Worm (Caenorhabditis elegans) whole organism, mixed stage, embryonic: ENCODE measurements around the gene H40L08.9.

ENCODE experiments used
- M03D4.4 ChIP-seq: sonication (generic microtip); optimal IDR thresholded peaks from 2 replicates; lab custom pipeline; 2017; ENCODE audit warnings: mild to moderate bottlenecking, missing genetic modification characterization, missing compliant biosample characterization
- blmp-1 ChIP-seq: fragments of 150-350 bp; optimal IDR thresholded peaks from 2 replicates; lab custom pipeline; 2014; ENCODE audit warnings: missing biosample characterization, missing genetic modification characterization
- ceh-39 ChIP-seq: fragments of 150-350 bp; optimal IDR thresholded peaks from 2 replicates; lab custom pipeline; 2014; ENCODE audit warnings: missing biosample characterization, missing genetic modification characterization
- ceh-43 ChIP-seq: fragments of 200-800 bp; sonication (Bioruptor generic); optimal IDR thresholded peaks from 2 replicates; lab custom pipeline; 2018; ENCODE audit warnings: mild to moderate bottlenecking, missing genetic modification characterization, moderate library complexity, missing compliant biosample characterization
- ceh-83 ChIP-seq: fragments of 200-800 bp; sonication (Bioruptor generic); optimal IDR thresholded peaks from 2 replicates; lab custom pipeline; 2018; ENCODE audit warnings: mild to moderate bottlenecking, missing genetic modification characterization, missing compliant biosample characterization
- ces-1 ChIP-seq: fragments of 150-350 bp; optimal IDR thresholded peaks from 2 replicates; lab custom pipeline; 2014; ENCODE audit warnings: missing biosample characterization, missing genetic modification reagents, missing genetic modification characterization
- cnd-1 ChIP-seq: fragments of 200-800 bp; sonication (Bioruptor generic); optimal IDR thresholded peaks from 2 replicates; lab custom pipeline; 2018; ENCODE audit warnings: mild to moderate bottlenecking, missing genetic modification characterization, missing compliant biosample characterization
- drap-1 ChIP-seq: fragments of 200-800 bp; sonication (Bioruptor generic); optimal IDR thresholded peaks from 3 replicates; lab custom pipeline; 2018; ENCODE audit warnings: mild to moderate bottlenecking, missing genetic modification characterization, missing compliant biosample characterization
- elt-1 ChIP-seq: sonication (generic microtip); optimal IDR thresholded peaks from 2 replicates; lab custom pipeline; 2017; ENCODE audit warnings: missing genetic modification characterization, mild to moderate bottlenecking, missing compliant biosample characterization, antibody characterized with exemption, moderate library complexity, borderline replicate concordance; ENCODE audit not compliant: insufficient read depth
- flh-1 ChIP-seq: fragments of 200-800 bp; sonication (Bioruptor generic); optimal IDR thresholded peaks from 2 replicates; lab custom pipeline; 2018; ENCODE audit warnings: mild to moderate bottlenecking, missing genetic modification characterization, moderate library complexity, missing compliant biosample characterization
- ham-2 ChIP-seq: fragments of 200-800 bp; sonication (Bioruptor generic); optimal IDR thresholded peaks from 2 replicates; lab custom pipeline; 2018; ENCODE audit warnings: mild to moderate bottlenecking, missing genetic modification characterization, missing compliant biosample characterization
- hlh-1 ChIP-seq: fragments of 150-350 bp; optimal IDR thresholded peaks from 2 replicates; lab custom pipeline; 2014; ENCODE audit warnings: missing biosample characterization, missing genetic modification reagents, missing genetic modification characterization
- lin-13 ChIP-seq: fragments of 150-350 bp; optimal IDR thresholded peaks from 2 replicates; lab custom pipeline; 2014; ENCODE audit warnings: missing biosample characterization, missing genetic modification characterization
- lin-32 ChIP-seq: fragments of 200-800 bp; sonication (Bioruptor generic); optimal IDR thresholded peaks from 2 replicates; lab custom pipeline; 2018; ENCODE audit warnings: mild to moderate bottlenecking, missing genetic modification characterization, missing compliant biosample characterization
- lsy-2 ChIP-seq: fragments of 150-350 bp; optimal IDR thresholded peaks from 2 replicates; lab custom pipeline; 2014; ENCODE audit warnings: missing biosample characterization, missing genetic modification characterization
- mep-1 ChIP-seq: fragments of 150-350 bp; optimal IDR thresholded peaks from 2 replicates; lab custom pipeline; 2017; ENCODE audit warnings: missing biosample characterization, missing genetic modification reagents, missing genetic modification characterization, inconsistent platforms
- mls-2 ChIP-seq: sonication (generic microtip); optimal IDR thresholded peaks from 2 replicates; lab custom pipeline; 2016; ENCODE audit warnings: mild to moderate bottlenecking, missing genetic modification characterization, moderate library complexity, missing compliant biosample characterization
- nhr-12 ChIP-seq: fragments of 150-350 bp; optimal IDR thresholded peaks from 2 replicates; lab custom pipeline; 2014; ENCODE audit warnings: missing biosample characterization, missing genetic modification characterization
- nhr-2 ChIP-seq: fragments of 150-350 bp; optimal IDR thresholded peaks from 2 replicates; lab custom pipeline; 2014; ENCODE audit warnings: missing biosample characterization, missing genetic modification characterization
- nhr-237 ChIP-seq: fragments of 150-350 bp; optimal IDR thresholded peaks from 2 replicates; lab custom pipeline; 2014; ENCODE audit warnings: missing biosample characterization, missing genetic modification characterization
- nhr-76 ChIP-seq: sonication (generic microtip); optimal IDR thresholded peaks from 2 replicates; lab custom pipeline; 2017; ENCODE audit warnings: missing biosample characterization, missing genetic modification characterization
- sem-2 ChIP-seq: fragments of 200-800 bp; sonication (Bioruptor generic); optimal IDR thresholded peaks from 2 replicates; lab custom pipeline; 2018; ENCODE audit warnings: mild to moderate bottlenecking, missing genetic modification characterization, missing compliant biosample characterization
- snpc-4 ChIP-seq: fragments of 150-350 bp; optimal IDR thresholded peaks from 2 replicates; lab custom pipeline; 2014; ENCODE audit warnings: missing biosample characterization, missing genetic modification characterization
- sptf-1 ChIP-seq: sonication (generic microtip); optimal IDR thresholded peaks from 2 replicates; lab custom pipeline; 2017; ENCODE audit warnings: mild to moderate bottlenecking, missing genetic modification characterization, moderate library complexity, missing compliant biosample characterization
- tbx-8 ChIP-seq: fragments of 200-800 bp; sonication (Bioruptor generic); optimal IDR thresholded peaks from 2 replicates; lab custom pipeline; 2018; ENCODE audit warnings: mild to moderate bottlenecking, missing genetic modification characterization, moderate library complexity, missing compliant biosample characterization
- unc-120 ChIP-seq: sonication (generic microtip); optimal IDR thresholded peaks from 2 replicates; lab custom pipeline; 2017; ENCODE audit warnings: missing genetic modification characterization, missing compliant biosample characterization; ENCODE audit not compliant: poor library complexity, severe bottlenecking
- unc-39 ChIP-seq: fragments of 150-350 bp; optimal IDR thresholded peaks from 2 replicates; lab custom pipeline; 2014; ENCODE audit warnings: missing biosample characterization, missing genetic modification characterization
- unc-62 ChIP-seq: fragments of 150-350 bp; optimal IDR thresholded peaks from 2 replicates; lab custom pipeline; 2014; ENCODE audit warnings: missing biosample characterization, missing genetic modification reagents, missing genetic modification characterization
- zip-8 ChIP-seq: fragments of 150-350 bp; optimal IDR thresholded peaks from 2 replicates; lab custom pipeline; 2014; ENCODE audit warnings: missing biosample characterization, missing genetic modification characterization
- ztf-11 ChIP-seq: fragments of 150-350 bp; optimal IDR thresholded peaks from 2 replicates; lab custom pipeline; 2014; ENCODE audit warnings: missing biosample characterization, missing genetic modification characterization

Gene H40L08.9

DNA sequence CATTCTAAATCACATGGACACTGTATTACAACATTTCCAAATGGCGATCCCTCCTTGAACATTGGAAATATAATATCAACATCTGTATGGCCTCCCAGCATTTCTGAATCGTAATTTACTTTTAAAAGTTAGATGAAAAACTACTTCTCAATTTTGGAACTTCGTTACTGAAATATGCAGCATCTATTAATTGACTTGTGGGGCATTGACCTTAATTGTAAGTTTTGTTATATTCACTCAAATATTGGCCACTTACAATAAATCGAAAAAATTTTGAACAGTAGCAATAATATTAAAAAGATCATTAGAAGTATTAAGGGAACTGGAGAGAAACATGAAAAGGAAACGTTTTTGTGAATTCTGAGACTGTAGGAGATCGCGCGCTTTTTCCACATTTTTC is 7.0 kb downstream of the H40L08.9 start, which contains the start of gene mam-6:
mam-6 (minus strand) TSS at position 101 of the 400 bp plus-strand sequence.
- no peak for TF ChIP-seq sem-2
- TF ChIP-seq nhr-2 (tag; lab: Kevin White, UChicago), result no peak
- no peak for TF ChIP-seq unc-39 (tag; lab: Kevin White, UChicago)
- TF ChIP-seq elt-1, result no peak
- TF ChIP-seq lsy-2 (tag; lab: Kevin White, UChicago), result no peak
- TF ChIP-seq ceh-83, result no peak
- TF ChIP-seq nhr-237 (tag; lab: Kevin White, UChicago), result no peak
- no peak for TF ChIP-seq cnd-1 (tag; lab: Kevin White, UChicago)
- TF ChIP-seq drap-1 (GFP tag; lab: Kevin White, UChicago), result no peak
- TF ChIP-seq sptf-1 (tag; lab: Kevin White, UChicago), result no peak
- TF ChIP-seq ces-1 (GFP tag; lab: Kevin White, UChicago), result no peak
- TF ChIP-seq ztf-11 (tag; lab: Kevin White, UChicago), result no peak
- no peak for TF ChIP-seq flh-1 (GFP tag; lab: Kevin White, UChicago)

DNA sequence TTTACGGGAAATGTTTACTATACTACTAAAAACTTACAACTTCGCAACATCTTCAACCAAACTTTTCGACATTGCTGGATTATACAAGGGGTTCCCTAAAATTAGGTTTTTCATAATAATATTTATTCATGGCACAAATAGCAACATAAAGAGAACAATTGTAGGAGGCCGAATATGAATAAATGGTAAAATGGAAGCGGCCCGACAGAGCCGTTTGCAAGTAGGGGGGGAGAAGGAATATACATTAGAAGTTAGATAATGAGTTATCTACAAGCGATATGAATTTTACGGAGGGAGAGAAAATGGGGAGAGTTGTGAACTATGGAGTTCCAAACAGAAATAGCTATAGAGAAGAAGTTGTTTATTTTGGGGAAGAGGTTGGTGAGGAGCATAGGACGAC is 16.0 kb downstream of the H40L08.9 start, which contains the start of gene fbxa-96:
fbxa-96 (minus strand) TSS at position 101 of the 400 bp plus-strand sequence.
- TF ChIP-seq ceh-39 (tag; lab: Kevin White, UChicago) (no peak), lsy-2 (tag; lab: Kevin White, UChicago) (no peak), tbx-8 (GFP tag; lab: Kevin White, UChicago) (no peak), unc-39 (tag; lab: Kevin White, UChicago) (no peak), ham-2 (GFP tag; lab: Kevin White, UChicago) (no peak), hlh-1 (no peak), elt-1 (no peak), M03D4.4 (tag; lab: Kevin White, UChicago) (no peak), lin-32 (no peak), ces-1 (GFP tag; lab: Kevin White, UChicago) (no peak), mep-1 (tag; lab: Kevin White, UChicago) (no peak), sem-2 (no peak), nhr-12 (tag; lab: Kevin White, UChicago) (no peak), drap-1 (GFP tag; lab: Kevin White, UChicago) (no peak), ceh-83 (no peak), snpc-4 (tag; lab: Kevin White, UChicago) (no peak)

DNA sequence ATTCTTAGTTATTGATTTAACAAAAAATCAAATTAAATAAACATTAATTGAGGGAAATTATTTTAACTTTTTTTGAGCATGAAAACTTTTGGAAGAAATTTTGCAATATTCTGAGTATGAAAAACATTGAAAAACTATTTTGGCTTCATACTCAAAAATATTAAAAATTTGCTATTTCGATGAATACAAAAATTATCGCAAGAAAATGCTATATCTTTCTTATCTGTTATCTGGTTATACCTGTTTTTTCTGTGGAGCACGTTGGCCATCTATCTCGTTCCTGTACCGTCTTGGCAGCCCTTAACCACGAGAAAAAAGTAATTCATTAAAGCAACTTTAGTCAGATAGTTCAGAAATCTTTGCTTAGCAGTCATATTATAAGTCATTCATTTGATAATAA is 18.4 kb downstream of the H40L08.9 start:
- TF ChIP-seq tbx-8 (GFP tag; lab: Kevin White, UChicago), result no peak
- no peak for TF ChIP-seq unc-62
- no peak for TF ChIP-seq mep-1 (tag; lab: Kevin White, UChicago)
- TF ChIP-seq ham-2 (GFP tag; lab: Kevin White, UChicago), result no peak
- no peak for TF ChIP-seq cnd-1 (tag; lab: Kevin White, UChicago)
- no peak for TF ChIP-seq drap-1 (GFP tag; lab: Kevin White, UChicago)
- no peak for TF ChIP-seq ceh-43 (GFP tag; lab: Kevin White, UChicago)
- TF ChIP-seq nhr-76 (tag; lab: Kevin White, UChicago), result no peak
- no peak for TF ChIP-seq mls-2 (tag; lab: Kevin White, UChicago)
- TF ChIP-seq unc-39 (tag; lab: Kevin White, UChicago), result no peak
- TF ChIP-seq zip-8 (tag; lab: Kevin White, UChicago), result no peak
- TF ChIP-seq, all 35 proteins: peak for 0

DNA sequence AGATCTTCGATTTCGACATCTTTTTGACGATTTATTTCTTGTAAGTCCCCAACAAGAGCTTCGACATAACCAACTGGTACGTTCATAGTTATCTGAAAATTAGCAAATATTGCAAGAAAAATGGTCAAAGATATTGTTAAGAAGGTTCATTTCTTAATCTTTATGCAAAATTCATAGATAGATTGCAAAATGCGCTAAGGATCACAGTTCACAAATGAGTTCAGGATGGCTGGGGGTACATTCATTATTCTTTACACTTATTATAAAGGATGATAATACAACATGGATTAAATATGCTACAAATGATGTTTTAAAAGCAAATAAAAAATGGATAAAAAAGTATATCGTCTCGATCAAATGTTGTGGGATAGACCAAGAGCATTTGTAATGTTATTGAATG is 19.5 kb downstream of the H40L08.9 start, which contains the start of gene H03G16.5:
H03G16.5 (minus strand) TSS at position 101 of the 400 bp plus-strand sequence.
- TF ChIP-seq lin-32 (no peak), ceh-39 (tag; lab: Kevin White, UChicago) (no peak), blmp-1 (tag; lab: Kevin White, UChicago) (no peak), M03D4.4 (tag; lab: Kevin White, UChicago) (no peak), elt-1 (no peak), unc-120 (tag; lab: Kevin White, UChicago) (no peak), nhr-237 (tag; lab: Kevin White, UChicago) (no peak), sem-2 (no peak), hlh-1 (no peak), mls-2 (tag; lab: Kevin White, UChicago) (no peak), cnd-1 (tag; lab: Kevin White, UChicago) (no peak), lin-13 (tag; lab: Kevin White, UChicago) (no peak), mep-1 (tag; lab: Kevin White, UChicago) (no peak), snpc-4 (tag; lab: Kevin White, UChicago) (no peak), zip-8 (tag; lab: Kevin White, UChicago) (no peak), ceh-83 (no peak), ces-1 (GFP tag; lab: Kevin White, UChicago) (no peak), ham-2 (GFP tag; lab: Kevin White, UChicago) (no peak), nhr-2 (tag; lab: Kevin White, UChicago) (no peak), drap-1 (GFP tag; lab: Kevin White, UChicago) (no peak)
